Worm (Caenorhabditis elegans) whole organism, midembryonic: ENCODE data around the gene srbc-32.

Experiments used
- klf-2 ChIP-seq: fragments of 200-800 bp; sonication (Bioruptor generic); conservative IDR thresholded peaks from 2 replicates; pipeline ENCODE4 v1.3.6; 2022; ENCODE audit warnings: missing genetic modification reagents, missing genetic modification characterization, missing compliant biosample characterization
- med-1 ChIP-seq: sonication (generic microtip); optimal IDR thresholded peaks from 2 replicates; lab custom pipeline; 2017; ENCODE audit warnings: missing genetic modification characterization, mild to moderate bottlenecking, missing compliant biosample characterization, antibody characterized with exemption, missing genetic modification reagents; ENCODE audit not compliant: insufficient read depth
- tab-1 ChIP-seq: fragments of 200-800 bp; sonication (Bioruptor generic); IDR thresholded peaks from 2 replicates; pipeline ENCODE4 v1.3.6; 2022; ENCODE audit warnings: missing genetic modification characterization, missing compliant biosample characterization
- ztf-23 ChIP-seq: fragments of 200-800 bp; sonication (Bioruptor generic); IDR thresholded peaks from 2 replicates; pipeline ENCODE4 v1.3.6; 2022; ENCODE audit warnings: missing genetic modification reagents, missing genetic modification characterization, missing compliant biosample characterization

ce11 chrV:3496880-3497279 is 10.1 kb upstream of the srbc-32 start, which contains the start of gene C07G3.15:
- TF ChIP-seq klf-2 (GFP tag; lab: Robert Waterston, UW) = no peak
- TF ChIP-seq ztf-23 (GFP tag; lab: Robert Waterston, UW) = no peak
- no peak for TF ChIP-seq tab-1 (GFP tag; lab: Robert Waterston, UW)
- TF ChIP-seq med-1 (GFP tag; lab: Kevin White, UChicago) = no peak
